Worm (Caenorhabditis elegans) whole organism, dauer: ENCODE data around the gene T01B7.13.

ENCODE experiments used
- unc-62 ChIP-seq: sonication (generic microtip); optimal IDR thresholded peaks from 2 replicates; lab custom pipeline; 2017; ENCODE audit warnings: missing biosample characterization, missing genetic modification reagents, missing genetic modification characterization

Gene T01B7.13

ce11 chrII:8742006-8742847 lies 27.0 kb downstream of the T01B7.13 start:
- no peak for TF ChIP-seq unc-62 (GFP tag; lab: Kevin White, UChicago)

DNA sequence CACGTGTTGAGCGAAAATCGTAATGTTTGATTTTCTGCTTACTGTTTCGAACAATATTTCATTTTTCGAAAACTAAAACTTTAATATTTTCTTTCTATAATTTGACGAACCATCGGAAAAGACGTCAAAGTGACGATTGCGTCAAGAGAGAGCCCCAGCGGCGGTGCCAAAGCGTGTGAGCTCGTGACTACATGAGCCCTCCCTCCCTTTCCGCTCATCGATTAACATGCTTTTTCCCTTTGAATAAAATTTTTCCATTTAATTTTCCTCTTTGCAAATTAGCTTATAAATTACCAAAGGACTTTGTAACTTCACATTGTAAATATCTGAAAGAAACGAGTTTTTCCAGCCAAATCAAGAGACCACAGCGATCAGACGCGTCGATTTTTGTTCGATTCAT lies 27.8 kb downstream of the T01B7.13 start:
- no peak for TF ChIP-seq unc-62 (GFP tag; lab: Kevin White, UChicago)

ce11 chrII:8743379-8744173 lies 28.4 kb downstream of the T01B7.13 start, which contains the start of gene mak-1:
mak-1 (plus strand) TSS chrII:8744071.
- TF ChIP-seq unc-62 (GFP tag; lab: Kevin White, UChicago), result no peak

DNA sequence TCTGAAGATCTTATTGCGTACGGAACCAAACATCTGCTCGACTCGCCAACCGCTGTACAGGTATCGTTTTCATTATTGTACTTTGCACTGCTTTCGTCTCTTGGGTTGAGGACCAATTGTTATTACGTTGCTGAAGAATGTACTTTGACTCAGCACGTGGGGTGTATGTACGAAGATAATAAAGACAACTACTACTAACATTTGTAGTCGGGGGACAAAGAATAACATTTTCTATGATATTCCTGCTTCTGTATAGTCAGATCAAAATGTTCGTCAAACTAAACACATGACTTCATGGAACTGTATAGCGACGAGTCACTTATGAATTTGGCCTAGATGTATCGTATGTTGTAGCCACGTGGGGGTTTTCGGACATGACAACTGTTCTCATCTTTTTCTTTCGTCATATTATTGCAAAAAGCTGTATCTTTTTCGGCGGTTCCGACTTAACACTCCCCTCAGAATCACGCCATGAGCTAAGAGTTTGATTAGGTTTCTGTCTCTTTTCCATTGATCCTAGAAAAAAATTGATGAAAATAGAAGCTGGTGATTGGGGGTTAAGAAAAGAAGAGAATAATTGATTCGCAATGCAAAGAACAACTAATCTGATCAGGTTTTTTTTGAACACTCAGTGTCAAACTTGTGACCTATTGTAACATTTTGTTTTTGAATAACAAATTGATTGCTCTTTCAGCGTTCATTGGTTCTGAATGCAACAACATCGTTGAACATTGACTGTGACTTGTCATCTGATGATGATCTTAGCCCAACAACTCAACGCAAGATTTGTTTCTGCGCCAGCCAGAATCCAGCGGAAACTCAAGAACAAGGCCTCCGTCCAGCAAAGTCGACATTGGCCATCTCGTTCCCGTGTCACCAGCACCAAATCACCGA lies 29.6 kb downstream of the T01B7.13 start:
- no peak for TF ChIP-seq unc-62 (GFP tag; lab: Kevin White, UChicago)

- no peak for TF ChIP-seq unc-62 (GFP tag; lab: Kevin White, UChicago)
Measured at ce11 chrII:8745449-8746297, 30.5 kb downstream of the T01B7.13 start.

ce11 chrII:8746298-8746775 lies 31.1 kb downstream of the T01B7.13 start:
- TF ChIP-seq unc-62 (GFP tag; lab: Kevin White, UChicago), result no peak

ce11 chrII:8747246-8747938 lies 32.2 kb downstream of the T01B7.13 start:
- no peak for TF ChIP-seq unc-62 (GFP tag; lab: Kevin White, UChicago)

ce11 chrII:8747939-8748352 lies 32.7 kb downstream of the T01B7.13 start:
- no peak for TF ChIP-seq unc-62 (GFP tag; lab: Kevin White, UChicago)

ce11 chrII:8748638-8749037 lies 33.4 kb downstream of the T01B7.13 start:
- TF ChIP-seq unc-62 (GFP tag; lab: Kevin White, UChicago), result no peak

DNA sequence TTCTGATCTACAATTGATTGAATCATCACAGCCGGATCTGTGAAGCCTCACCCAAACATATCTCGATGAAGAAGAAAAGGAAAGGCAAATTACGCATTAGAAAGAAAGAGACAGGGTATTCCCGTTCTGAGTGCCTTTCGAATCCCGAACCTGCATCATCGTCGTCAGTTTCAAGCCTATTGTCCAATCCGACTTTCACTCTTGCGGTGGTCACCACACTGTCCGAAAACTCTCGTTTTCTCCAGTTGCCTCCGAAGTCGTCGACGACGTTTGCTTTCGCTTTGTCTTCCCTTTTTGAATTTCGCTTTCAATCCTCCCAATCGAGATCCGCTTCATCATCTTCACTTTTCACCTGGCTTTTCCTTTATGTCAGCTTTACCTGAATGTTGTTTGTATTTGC lies 33.9 kb downstream of the T01B7.13 start:
- no peak for TF ChIP-seq unc-62 (GFP tag; lab: Kevin White, UChicago)

- TF ChIP-seq unc-62 (GFP tag; lab: Kevin White, UChicago), result no peak
Measured at ce11 chrII:8750056-8750455, 34.9 kb downstream of the T01B7.13 start.

- TF ChIP-seq unc-62 (GFP tag; lab: Kevin White, UChicago), result no peak
Measured at ce11 chrII:8751042-8751441, 35.8 kb downstream of the T01B7.13 start.

DNA sequence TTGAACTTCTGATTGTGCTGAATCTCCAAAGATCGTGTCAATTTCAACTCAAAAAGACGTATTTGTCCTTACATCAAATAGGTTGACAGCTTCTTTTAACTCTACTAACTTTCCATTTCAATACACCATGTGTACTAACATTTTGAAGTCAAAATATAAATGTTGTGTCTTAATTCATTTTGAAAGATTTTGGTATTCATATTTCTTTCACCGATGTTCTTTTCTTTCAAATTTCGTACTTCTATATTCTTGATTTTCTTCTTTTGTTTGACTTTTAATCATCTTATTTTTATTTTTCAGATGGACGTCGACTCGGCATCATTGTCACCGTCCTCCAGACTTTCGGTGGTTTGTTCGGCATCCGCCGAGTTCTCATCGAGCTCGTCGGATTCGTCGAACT lies 36.5 kb downstream of the T01B7.13 start, which contains the start of gene atf-2:
atf-2 (plus strand) TSS at position 301 of the 400 bp plus-strand sequence.
- no peak for TF ChIP-seq unc-62 (GFP tag; lab: Kevin White, UChicago)

ce11 chrII:8755270-8755669 lies 40.1 kb downstream of the T01B7.13 start, which contains the start of gene K08F8.7:
K08F8.7 (minus strand) TSS chrII:8755370.
- no peak for TF ChIP-seq unc-62 (GFP tag; lab: Kevin White, UChicago)
